Fruit fly (Drosophila melanogaster) whole organism, pupa: Measurements from ENCODE around the gene CG13297.

Experiments used
- CG10348 ChIP-seq: fragments of 200-800 bp; sonication (Bioruptor generic); IDR thresholded peaks from 2 replicates; pipeline ENCODE4 v1.3.6; 2022; ENCODE audit warnings: missing biosample characterization, missing genetic modification characterization
- CG12605 ChIP-seq: fragments of 200-800 bp; sonication (Bioruptor generic); IDR thresholded peaks from 2 replicates; pipeline ENCODE4 v1.3.6; 2022; ENCODE audit warnings: missing biosample characterization, missing genetic modification characterization
- CG13204 ChIP-seq: fragments of 200-800 bp; sonication (Bioruptor generic); optimal IDR thresholded peaks from 2 replicates; lab custom pipeline; 2018; ENCODE audit warnings: missing biosample characterization, mild to moderate bottlenecking, missing genetic modification characterization, moderate library complexity
- CG14655 ChIP-seq: fragments of 200-800 bp; sonication (Bioruptor generic); optimal IDR thresholded peaks from 3 replicates; lab custom pipeline; 2017; ENCODE audit warnings: mild to moderate bottlenecking, missing biosample characterization, missing genetic modification reagents, missing genetic modification characterization
- CG34367 ChIP-seq: fragments of 200-800 bp; sonication (Bioruptor generic); optimal IDR thresholded peaks from 2 replicates; lab custom pipeline; 2018; ENCODE audit warnings: missing biosample characterization, mild to moderate bottlenecking, missing genetic modification characterization
- CG4496 ChIP-seq: fragments of 200-800 bp; sonication (Bioruptor generic); IDR thresholded peaks from 3 replicates; pipeline ENCODE4 v1.3.6; 2022; ENCODE audit warnings: missing biosample characterization, missing genetic modification characterization
- CG8301 ChIP-seq: fragments of 200-800 bp; sonication (Bioruptor generic); optimal IDR thresholded peaks from 2 replicates; lab custom pipeline; 2018; ENCODE audit warnings: missing biosample characterization, mild to moderate bottlenecking, missing genetic modification characterization
- D1 ChIP-seq: fragments of 200-800 bp; sonication (Bioruptor generic); optimal IDR thresholded peaks from 2 replicates; lab custom pipeline; 2018; ENCODE audit warnings: missing biosample characterization, mild to moderate bottlenecking, missing genetic modification characterization, moderate library complexity
- EcR ChIP-seq: fragments of 200-800 bp; sonication (Bioruptor generic); optimal IDR thresholded peaks from 3 replicates; lab custom pipeline; 2019; ENCODE audit warnings: missing biosample characterization, missing genetic modification characterization, mild to moderate bottlenecking, moderate library complexity, missing genetic modification reagents
- Ets98B ChIP-seq: fragments of 200-800 bp; sonication (Bioruptor generic); IDR thresholded peaks from 2 replicates; pipeline ENCODE4 v1.3.6; 2022; ENCODE audit warnings: missing biosample characterization, missing genetic modification characterization
- Pif1A ChIP-seq: fragments of 200-800 bp; sonication (Bioruptor generic); optimal IDR thresholded peaks from 3 replicates; lab custom pipeline; 2016; ENCODE audit warnings: missing biosample characterization, missing genetic modification characterization
- rn ChIP-seq: fragments of 200-800 bp; sonication (Bioruptor generic); IDR thresholded peaks from 2 replicates; pipeline ENCODE4 v1.3.6; 2022; ENCODE audit warnings: missing biosample characterization, missing genetic modification characterization

dm6 chr3L:6138586-6138985, 18.6 kb downstream of the CG13297 start:
- TF ChIP-seq CG14655 (GFP tag; lab: Kevin White, UChicago) (no peak), EcR (no peak), CG10348 (GFP tag; lab: Robert Waterston, UW) (no peak), CG4496 (GFP tag; lab: Robert Waterston, UW) (no peak), rn (GFP tag; lab: Robert Waterston, UW) (no peak), D1 (no peak), CG8301 (tag; lab: Kevin White, UChicago) (no peak), CG12605 (GFP tag; lab: Robert Waterston, UW) (no peak), Ets98B (GFP tag; lab: Robert Waterston, UW) (no peak), CG34367 (tag; lab: Kevin White, UChicago) (no peak), Pif1A (GFP tag; lab: Kevin White, UChicago) (no peak), CG13204 (GFP tag; lab: Kevin White, UChicago) (no peak)
